Worm (Caenorhabditis elegans) whole organism, L4/young adult: ENCODE results near the gene T28A11.4.

Experiments
- W03F9.2 ChIP-seq: fragments of 150-350 bp; optimal IDR thresholded peaks from 2 replicates; lab custom pipeline; 2014; ENCODE audit warnings: missing biosample characterization, missing genetic modification characterization
- him-1 ChIP-seq: sonication (generic microtip); optimal IDR thresholded peaks from 2 replicates; lab custom pipeline; 2016; ENCODE audit warnings: missing genotype, missing genetic modification reagents, missing genetic modification characterization, missing compliant biosample characterization

ce11 chrV:3227373-3227772 is 46.5 kb upstream of the T28A11.4 start, which contains the start of gene K08D9.2:
- TF ChIP-seq him-1 (tag; lab: Kevin White, UChicago), result no peak
- TF ChIP-seq W03F9.2 (tag; lab: Kevin White, UChicago), result no peak
